Worm (Caenorhabditis elegans) whole organism, L4 larva: Measurements from ENCODE around the gene srw-16.

Source experiments
- Y5F2A.4 ChIP-seq: fragments of 200-800 bp; sonication (Bioruptor generic); optimal IDR thresholded peaks from 2 replicates; lab custom pipeline; 2018; ENCODE audit warnings: mild to moderate bottlenecking, missing genetic modification characterization, missing compliant biosample characterization
- dpl-1 ChIP-seq: fragments of 150-350 bp; optimal IDR thresholded peaks from 2 replicates; lab custom pipeline; 2014; ENCODE audit warnings: missing biosample characterization, missing genetic modification reagents, missing genetic modification characterization
- lsy-2 ChIP-seq, 2 experiments: fragments of 150-350 bp in 1 of 2; sonication (generic microtip) in 1 of 2; optimal IDR thresholded peaks; 2 replicates each; lab custom pipeline; 2014 to 2017; ENCODE audit warnings: missing biosample characterization in 2 of 2, missing genetic modification characterization in 2 of 2
- nhr-11 ChIP-seq: fragments of 150-350 bp; optimal IDR thresholded peaks from 2 replicates; lab custom pipeline; 2014; ENCODE audit warnings: missing biosample characterization, missing genetic modification characterization
- pha-4 ChIP-seq, 2 experiments: fragments of 150-350 bp in 1 of 2; fragments of 200-800 bp in 1 of 2; sonication (Bioruptor generic) in 1 of 2; IDR thresholded peaks in 1 of 2; optimal IDR thresholded peaks in 1 of 2; 2 replicates each; pipeline versions ENCODE4 v1.3.6 to Lab custom; 2014 to 2022; ENCODE audit warnings: missing genetic modification characterization in 2 of 2, missing genetic modification reagents in 2 of 2, missing biosample characterization in 1 of 2, missing compliant biosample characterization in 1 of 2
- unc-62 ChIP-seq, 3 experiments: fragments of 150-350 bp in 1 of 3; sonication (generic microtip); optimal IDR thresholded peaks in 2 of 3; peaks in 1 of 3; 1 replicate in 1 of 3; 2 replicates in 2 of 3; lab custom pipeline; 2014 to 2017; ENCODE audit warnings: missing biosample characterization in 3 of 3, missing genetic modification characterization in 3 of 3, missing genetic modification reagents in 3 of 3, missing genotype in 1 of 3

- TF ChIP-seq dpl-1 (no peak), nhr-11 (no peak), unc-62 (GFP tag; optimal IDR thresholded peaks at IDR 0.05 in 1 of 2; lab: Kevin White, UChicago) (no peak), unc-62 (tag; optimal IDR thresholded peaks at IDR 0.05; lab: Kevin White, UChicago) (no peak), Y5F2A.4 (GFP tag; lab: Kevin White, UChicago) (no peak), pha-4 (GFP tag; IDR thresholded peaks at IDR 0.05; lab: Robert Waterston, UW) (no peak), pha-4 (tag; optimal IDR thresholded peaks at IDR 0.05; lab: Kevin White, UChicago) (no peak), lsy-2 (tag; optimal IDR thresholded peaks at IDR 0.05; lab: Kevin White, UChicago) (no peak)
Observed at ce11 chrV:15223668-15224067, 51.0 kb downstream of the srw-16 start, which contains the start of gene srw-24.
